Worm (Caenorhabditis elegans) whole organism, late embryonic: ENCODE measurements around the gene sri-25.

Experiments
- K02D7.2 ChIP-seq: sonication (generic microtip); optimal IDR thresholded peaks from 2 replicates; lab custom pipeline; 2017; ENCODE audit warnings: mild to moderate bottlenecking, missing genetic modification characterization, missing compliant biosample characterization
- ama-1 ChIP-seq: fragments of 150-350 bp; optimal IDR thresholded peaks from 2 replicates; lab custom pipeline; 2014
- elt-2 ChIP-seq: sonication (generic microtip); optimal IDR thresholded peaks from 2 replicates; lab custom pipeline; 2016; ENCODE audit warnings: missing genetic modification reagents, missing genetic modification characterization, missing compliant biosample characterization
- fkh-10 ChIP-seq: fragments of 150-350 bp; optimal IDR thresholded peaks from 2 replicates; lab custom pipeline; 2014; ENCODE audit warnings: missing biosample characterization, missing genetic modification reagents, missing genetic modification characterization
- hlh-30 ChIP-seq: sonication (generic microtip); optimal IDR thresholded peaks from 2 replicates; lab custom pipeline; 2017; ENCODE audit warnings: antibody characterized with exemption, missing genetic modification characterization, missing compliant biosample characterization; ENCODE audit not compliant: insufficient read depth
- madf-2 ChIP-seq: sonication (generic microtip); optimal IDR thresholded peaks from 2 replicates; lab custom pipeline; 2017; ENCODE audit warnings: missing genetic modification characterization, missing compliant biosample characterization
- nfya-1 ChIP-seq: sonication (generic microtip); optimal IDR thresholded peaks from 2 replicates; lab custom pipeline; 2017; ENCODE audit warnings: missing genetic modification characterization, mild to moderate bottlenecking, missing compliant biosample characterization, antibody characterized with exemption, moderate library complexity
- nhr-11 ChIP-seq: fragments of 150-350 bp; optimal IDR thresholded peaks from 2 replicates; lab custom pipeline; 2014; ENCODE audit warnings: missing biosample characterization, missing genetic modification characterization
- pqm-1 ChIP-seq: sonication (generic microtip); optimal IDR thresholded peaks from 2 replicates; lab custom pipeline; 2016; ENCODE audit warnings: missing genetic modification characterization, missing compliant biosample characterization

DNA sequence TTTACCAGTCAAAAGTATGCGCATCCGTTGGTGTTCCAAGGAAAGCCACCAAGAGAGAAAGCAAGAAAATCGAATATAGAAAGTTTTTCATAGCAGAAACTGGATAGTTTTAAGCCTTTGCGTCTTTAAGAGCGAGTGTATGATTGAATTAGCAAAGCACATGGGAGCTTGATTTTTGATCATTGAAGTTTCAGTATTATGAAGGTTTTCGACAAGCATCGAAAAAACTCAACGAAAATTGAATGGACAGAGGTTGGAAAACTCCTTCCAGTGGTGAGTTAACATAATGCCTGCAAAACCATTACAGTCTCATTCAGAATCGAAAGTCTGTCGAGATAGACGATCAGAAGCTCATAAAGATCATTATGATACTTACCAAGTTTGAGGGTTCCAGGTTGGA lies 22.9 kb upstream of the sri-25 start, which contains the start of gene Y75B12B.13:
- no peak for TF ChIP-seq elt-2 (tag; lab: Kevin White, UChicago)
- no peak for TF ChIP-seq nfya-1 (tag; lab: Kevin White, UChicago)
- no peak for TF ChIP-seq K02D7.2 (tag; lab: Kevin White, UChicago)
- TF ChIP-seq nhr-11 (tag; lab: Kevin White, UChicago) = no peak
- TF ChIP-seq hlh-30 (tag; lab: Kevin White, UChicago) = no peak
- no peak for TF ChIP-seq pqm-1 (tag; lab: Kevin White, UChicago)
- TF ChIP-seq ama-1 (lab: Kevin White, UChicago) = no peak
- no peak for TF ChIP-seq madf-2 (tag; lab: Kevin White, UChicago)
- no peak for TF ChIP-seq fkh-10 (GFP tag; lab: Kevin White, UChicago)
